Worm (Caenorhabditis elegans) whole organism, young adult: Measurements from ENCODE around the gene C18H7.6.
A peak's percentile ranks its signal among the peaks of the same experiment; 100 is the strongest.

Source experiments
- B0019.2 ChIP-seq: fragments of 200-800 bp; sonication (Bioruptor generic); conservative IDR thresholded peaks from 2 replicates; pipeline ENCODE4 v1.3.6; 2022; ENCODE audit warnings: missing genetic modification reagents, missing genetic modification characterization, missing compliant biosample characterization
- B0261.1 ChIP-seq: sonication (generic microtip); optimal IDR thresholded peaks from 2 replicates; lab custom pipeline; 2016; ENCODE audit warnings: mild to moderate bottlenecking, missing genetic modification characterization, moderate library complexity, missing compliant biosample characterization
- B0336.3 ChIP-seq: fragments of 200-800 bp; sonication (Bioruptor generic); IDR thresholded peaks from 2 replicates; pipeline ENCODE4 v1.3.6; 2022; ENCODE audit warnings: missing genetic modification characterization, missing compliant biosample characterization
- F39B2.1 ChIP-seq: fragments of 200-800 bp; sonication (Bioruptor generic); IDR thresholded peaks from 2 replicates; pipeline ENCODE4 v1.3.6; 2022; ENCODE audit warnings: missing genetic modification reagents, missing genetic modification characterization, missing compliant biosample characterization
- K11D2.4 ChIP-seq: fragments of 200-800 bp; sonication (Bioruptor generic); IDR thresholded peaks from 2 replicates; pipeline ENCODE4 v1.3.6; 2022; ENCODE audit warnings: missing genetic modification reagents, missing genetic modification characterization, missing compliant biosample characterization
- Y53G8AR.9 ChIP-seq: fragments of 200-800 bp; sonication (Bioruptor generic); conservative IDR thresholded peaks from 2 replicates; pipeline ENCODE4 v1.3.6; 2022; ENCODE audit warnings: missing genetic modification reagents, missing genetic modification characterization, missing compliant biosample characterization
- Y67H2A.10 ChIP-seq: fragments of 200-800 bp; sonication (Bioruptor generic); conservative IDR thresholded peaks from 2 replicates; pipeline ENCODE4 v1.3.6; 2022; ENCODE audit warnings: missing genetic modification reagents, missing genetic modification characterization, missing compliant biosample characterization
- ZK185.1 ChIP-seq: sonication (generic microtip); optimal IDR thresholded peaks from 2 replicates; lab custom pipeline; 2016; ENCODE audit warnings: mild to moderate bottlenecking, missing genetic modification characterization, missing compliant biosample characterization; ENCODE audit not compliant: poor library complexity, severe bottlenecking
- attf-3 ChIP-seq: fragments of 200-800 bp; sonication (Bioruptor generic); conservative IDR thresholded peaks from 2 replicates; pipeline ENCODE4 v1.3.6; 2022; ENCODE audit warnings: missing genetic modification reagents, missing genetic modification characterization, missing compliant biosample characterization
- bed-1 ChIP-seq: fragments of 200-800 bp; sonication (Bioruptor generic); IDR thresholded peaks from 2 replicates; pipeline ENCODE4 v1.3.6; 2022; ENCODE audit warnings: missing genetic modification reagents, missing genetic modification characterization, missing compliant biosample characterization
- ccch-3 ChIP-seq: fragments of 200-800 bp; sonication (Bioruptor generic); optimal IDR thresholded peaks from 2 replicates; lab custom pipeline; 2018; ENCODE audit warnings: mild to moderate bottlenecking, missing genetic modification characterization, missing compliant biosample characterization
- cebp-1 ChIP-seq, 2 experiments: fragments of 200-800 bp in 1 of 2; sonication (Bioruptor generic) in 1 of 2; sonication (generic microtip) in 1 of 2; IDR thresholded peaks in 1 of 2; optimal IDR thresholded peaks in 1 of 2; 2 replicates each; pipeline versions ENCODE4 v1.3.6 to Lab custom; 2017 to 2022; ENCODE audit warnings: missing compliant biosample characterization in 2 of 2, missing genetic modification characterization in 2 of 2, mild to moderate bottlenecking in 1 of 2, missing genetic modification reagents in 1 of 2, moderate library complexity in 1 of 2
- ceh-91 ChIP-seq: fragments of 200-800 bp; sonication (Bioruptor generic); IDR thresholded peaks from 2 replicates; pipeline ENCODE4 v1.3.6; 2022; ENCODE audit warnings: missing genetic modification reagents, missing genetic modification characterization, missing compliant biosample characterization
- ekl-4 ChIP-seq: fragments of 200-800 bp; sonication (Bioruptor generic); IDR thresholded peaks from 2 replicates; pipeline ENCODE4 v1.3.6; 2022; ENCODE audit warnings: missing genetic modification reagents, missing genetic modification characterization, missing compliant biosample characterization
- fkh-3 ChIP-seq: sonication (generic microtip); optimal IDR thresholded peaks from 2 replicates; lab custom pipeline; 2016; ENCODE audit warnings: mild to moderate bottlenecking, missing genetic modification characterization, missing compliant biosample characterization
- hlh-12 ChIP-seq: sonication (generic microtip); optimal IDR thresholded peaks from 2 replicates; lab custom pipeline; 2016; ENCODE audit warnings: missing genetic modification characterization, missing compliant biosample characterization
- lag-1 ChIP-seq: fragments of 200-800 bp; sonication (Bioruptor generic); IDR thresholded peaks from 2 replicates; pipeline ENCODE4 v1.3.6; 2022; ENCODE audit warnings: missing genetic modification reagents, missing genetic modification characterization, missing compliant biosample characterization
- let-607 ChIP-seq, 2 experiments: fragments of 200-800 bp in 1 of 2; sonication (Bioruptor generic) in 1 of 2; sonication (generic microtip) in 1 of 2; optimal IDR thresholded peaks; 2 replicates each; lab custom pipeline; 2016 to 2018; ENCODE audit warnings: mild to moderate bottlenecking in 2 of 2, missing compliant biosample characterization in 2 of 2, missing genetic modification characterization in 2 of 2, moderate library complexity in 2 of 2, missing genotype in 1 of 2
- lin-26 ChIP-seq: fragments of 200-800 bp; sonication (Bioruptor generic); IDR thresholded peaks from 2 replicates; pipeline ENCODE4 v1.3.6; 2022; ENCODE audit warnings: missing genetic modification reagents, missing genetic modification characterization, missing compliant biosample characterization
- lin-54 ChIP-seq: fragments of 200-800 bp; sonication (Bioruptor generic); optimal IDR thresholded peaks from 2 replicates; lab custom pipeline; 2018; ENCODE audit warnings: mild to moderate bottlenecking, missing genetic modification characterization, missing compliant biosample characterization
- lsl-1 ChIP-seq: fragments of 200-800 bp; sonication (Bioruptor generic); optimal IDR thresholded peaks from 2 replicates; lab custom pipeline; 2018; ENCODE audit warnings: mild to moderate bottlenecking, missing genetic modification characterization, moderate library complexity, missing compliant biosample characterization
- madf-3 ChIP-seq: fragments of 200-800 bp; sonication (Bioruptor generic); IDR thresholded peaks from 2 replicates; pipeline ENCODE4 v1.3.6; 2022; ENCODE audit warnings: missing genetic modification reagents, missing genetic modification characterization, missing compliant biosample characterization
- mcd-1 ChIP-seq: fragments of 200-800 bp; sonication (Bioruptor generic); IDR thresholded peaks from 2 replicates; pipeline ENCODE4 v1.3.6; 2022; ENCODE audit warnings: missing genetic modification reagents, missing genetic modification characterization, missing compliant biosample characterization
- mes-4 ChIP-seq: sonication (generic microtip); optimal IDR thresholded peaks from 2 replicates; lab custom pipeline; 2016; ENCODE audit warnings: missing genotype, missing genetic modification characterization, missing compliant biosample characterization
- mxl-1 ChIP-seq: sonication (generic microtip); optimal IDR thresholded peaks from 2 replicates; lab custom pipeline; 2016; ENCODE audit warnings: missing genetic modification characterization, missing compliant biosample characterization
- nfya-1 ChIP-seq: sonication (generic microtip); optimal IDR thresholded peaks from 2 replicates; lab custom pipeline; 2017; ENCODE audit warnings: antibody characterized with exemption, missing compliant biosample characterization, missing genetic modification characterization, borderline replicate concordance; ENCODE audit not compliant: insufficient read depth
- nfyb-1 ChIP-seq: fragments of 200-800 bp; sonication (Bioruptor generic); IDR thresholded peaks from 2 replicates; pipeline ENCODE4 v1.3.6; 2022; ENCODE audit warnings: missing genetic modification reagents, missing genetic modification characterization, missing compliant biosample characterization
- nhr-179 ChIP-seq: sonication (generic microtip); optimal IDR thresholded peaks from 2 replicates; lab custom pipeline; 2016; ENCODE audit warnings: mild to moderate bottlenecking, missing genetic modification characterization, missing compliant biosample characterization
- nhr-90 ChIP-seq: sonication (generic microtip); optimal IDR thresholded peaks from 2 replicates; lab custom pipeline; 2016; ENCODE audit warnings: missing genotype, mild to moderate bottlenecking, missing genetic modification characterization, missing compliant biosample characterization
- rcor-1 ChIP-seq: fragments of 200-800 bp; sonication (Bioruptor generic); IDR thresholded peaks from 2 replicates; pipeline ENCODE4 v1.3.6; 2022; ENCODE audit warnings: missing genetic modification reagents, missing genetic modification characterization, missing compliant biosample characterization
- rec-8 ChIP-seq, 2 experiments: sonication (generic microtip); optimal IDR thresholded peaks; 2 replicates each; lab custom pipeline; 2016; ENCODE audit warnings: mild to moderate bottlenecking in 2 of 2, missing genetic modification characterization in 2 of 2, missing genetic modification reagents in 2 of 2, missing genotype in 2 of 2, missing biosample characterization in 1 of 2, missing compliant biosample characterization in 1 of 2, moderate library complexity in 1 of 2
- rpc-1 ChIP-seq, 2 experiments: fragments of 150-350 bp in 1 of 2; sonication (generic microtip) in 1 of 2; optimal IDR thresholded peaks; 2 replicates each; lab custom pipeline; 2014 to 2018; ENCODE audit warnings: missing biosample characterization in 1 of 2, missing genetic modification characterization in 1 of 2, missing genetic modification reagents in 1 of 2, missing genotype in 1 of 2
- sdz-38 ChIP-seq: sonication (generic microtip); optimal IDR thresholded peaks from 2 replicates; lab custom pipeline; 2016; ENCODE audit warnings: missing genotype, missing genetic modification characterization, missing compliant biosample characterization
- snpc-1.1 ChIP-seq: sonication (generic microtip); optimal IDR thresholded peaks from 2 replicates; lab custom pipeline; 2017; ENCODE audit warnings: missing genetic modification characterization, mild to moderate bottlenecking, missing compliant biosample characterization, antibody characterized with exemption, moderate library complexity, missing genotype, missing genetic modification reagents; ENCODE audit not compliant: insufficient read depth
- snpc-1.3 ChIP-seq: sonication (generic microtip); optimal IDR thresholded peaks from 2 replicates; lab custom pipeline; 2017; ENCODE audit warnings: missing genetic modification characterization, mild to moderate bottlenecking, missing compliant biosample characterization, antibody characterized with exemption, moderate library complexity, missing genotype, missing genetic modification reagents; ENCODE audit not compliant: insufficient read depth
- snpc-4 ChIP-seq, 5 experiments: fragments of 150-350 bp in 1 of 5; sonication (generic microtip) in 4 of 5; optimal IDR thresholded peaks; 2 replicates each; lab custom pipeline; 2014 to 2018; ENCODE audit warnings: missing genetic modification characterization in 5 of 5, missing biosample characterization in 3 of 5, antibody characterized with exemption in 2 of 5, mild to moderate bottlenecking in 2 of 5, missing compliant biosample characterization in 2 of 5, missing genotype in 2 of 5, moderate library complexity in 2 of 5, missing genetic modification reagents in 1 of 5
- sptf-2 ChIP-seq: fragments of 200-800 bp; sonication (Bioruptor generic); optimal IDR thresholded peaks from 2 replicates; lab custom pipeline; 2018; ENCODE audit warnings: mild to moderate bottlenecking, missing genetic modification characterization, missing compliant biosample characterization
- tbp1 ChIP-seq: fragments of 200-800 bp; sonication (Bioruptor generic); optimal IDR thresholded peaks from 2 replicates; lab custom pipeline; 2018; ENCODE audit warnings: mild to moderate bottlenecking, missing genetic modification characterization, missing compliant biosample characterization
- unc-62 ChIP-seq: fragments of 150-350 bp; optimal IDR thresholded peaks from 2 replicates; lab custom pipeline; 2014; ENCODE audit warnings: missing biosample characterization, missing genetic modification reagents, missing genetic modification characterization
- xnd-1 ChIP-seq: sonication (generic microtip); optimal IDR thresholded peaks from 2 replicates; lab custom pipeline; 2016; ENCODE audit warnings: missing genotype, missing genetic modification reagents, missing genetic modification characterization, missing compliant biosample characterization
- zfh-2 ChIP-seq: fragments of 200-800 bp; sonication (Bioruptor generic); conservative IDR thresholded peaks from 2 replicates; pipeline ENCODE4 v1.3.6; 2022; ENCODE audit warnings: missing genetic modification reagents, missing genetic modification characterization, missing compliant biosample characterization
- ztf-28 ChIP-seq: fragments of 200-800 bp; sonication (Bioruptor generic); IDR thresholded peaks from 2 replicates; pipeline ENCODE4 v1.3.6; 2022; ENCODE audit warnings: missing genetic modification reagents, missing genetic modification characterization, missing compliant biosample characterization

The C18H7.6 gene

ce11 chrIV:613155-613554 lies 20.9 kb upstream of the C18H7.6 start:
- TF ChIP-seq rcor-1, result no peak
- no peak for TF ChIP-seq zfh-2
- no peak for TF ChIP-seq hlh-12 (tag; lab: Kevin White, UChicago)
- no peak for TF ChIP-seq nfya-1
- no peak for TF ChIP-seq ekl-4 (GFP tag; lab: Robert Waterston, UW)
- TF ChIP-seq let-607 (tag; optimal IDR thresholded peaks at IDR 0.05; lab: Kevin White, UChicago), result no peak
- TF ChIP-seq K11D2.4 (GFP tag; lab: Robert Waterston, UW), result no peak
- no peak for TF ChIP-seq bed-1
- no peak for TF ChIP-seq nfyb-1 (GFP tag; lab: Robert Waterston, UW)

- TF ChIP-seq xnd-1 (no peak), ccch-3 (GFP tag; lab: Kevin White, UChicago) (no peak), K11D2.4 (GFP tag; lab: Robert Waterston, UW) (no peak), ztf-28 (GFP tag; lab: Robert Waterston, UW) (no peak), tbp1 (no peak), rcor-1 (no peak), mes-4 (tag; lab: Kevin White, UChicago) (no peak), rpc-1 (optimal IDR thresholded peaks at IDR 0.05; lab: Kevin White, UChicago) (no peak), rpc-1 (tag; optimal IDR thresholded peaks at IDR 0.05; lab: Kevin White, UChicago) (no peak)
Observed at ce11 chrIV:607628-608027, 15.3 kb upstream of the C18H7.6 start.

- TF ChIP-seq madf-3 (GFP tag; lab: Robert Waterston, UW) (no peak), K11D2.4 (GFP tag; lab: Robert Waterston, UW) (no peak), snpc-1.1 (no peak), ceh-91 (GFP tag; lab: Robert Waterston, UW) (no peak), cebp-1 (GFP tag; IDR thresholded peaks at IDR 0.05; lab: Robert Waterston, UW) (no peak), cebp-1 (tag; optimal IDR thresholded peaks at IDR 0.05; lab: Kevin White, UChicago) (no peak), B0019.2 (GFP tag; lab: Robert Waterston, UW) (no peak), rec-8 (tag; optimal IDR thresholded peaks at IDR 0.05; lab: Kevin White, UChicago) (no peak), Y67H2A.10 (GFP tag; lab: Robert Waterston, UW) (no peak), unc-62 (GFP tag; lab: Kevin White, UChicago) (no peak), sptf-2 (GFP tag; lab: Kevin White, UChicago) (no peak), mxl-1 (tag; lab: Kevin White, UChicago) (no peak), tbp1 (no peak), fkh-3 (no peak), nhr-179 (tag; lab: Kevin White, UChicago) (no peak), sdz-38 (tag; lab: Kevin White, UChicago) (no peak), Y53G8AR.9 (GFP tag; lab: Robert Waterston, UW) (no peak), lsl-1 (GFP tag; lab: Kevin White, UChicago) (no peak), lag-1 (GFP tag; lab: Robert Waterston, UW) (no peak), attf-3 (GFP tag; lab: Robert Waterston, UW) (no peak)
Observed at ce11 chrIV:606055-606454, 13.8 kb upstream of the C18H7.6 start, which contains the start of gene inx-18. Gene inx-18 (plus strand): TSS chrIV:606355.

- no peak for TF ChIP-seq B0261.1 (tag; lab: Kevin White, UChicago)
- TF ChIP-seq snpc-4 (GFP tag; optimal IDR thresholded peaks at IDR 0.05; lab: Kevin White, UChicago), result no peak
- TF ChIP-seq snpc-4 (tag; optimal IDR thresholded peaks at IDR 0.05; lab: Kevin White, UChicago), result no peak
- TF ChIP-seq zfh-2, result peak; percentile 84
- no peak for TF ChIP-seq nhr-90 (tag; lab: Kevin White, UChicago)
- TF ChIP-seq ceh-91 (GFP tag; lab: Robert Waterston, UW), result no peak
- 0 out of 2 replicates have a peak, but pooled peaks have one; percentile 12 for TF ChIP-seq lin-26 (GFP tag; lab: Robert Waterston, UW)
- TF ChIP-seq F39B2.1 (GFP tag; lab: Robert Waterston, UW), result no peak
- no peak for TF ChIP-seq hlh-12 (tag; lab: Kevin White, UChicago)
- no peak for TF ChIP-seq lin-54
- TF ChIP-seq B0336.3 (GFP tag; lab: Robert Waterston, UW), result no peak
- peak; percentile 71; the same call in 1 of the 2 replicates for TF ChIP-seq mcd-1 (GFP tag; lab: Robert Waterston, UW)
- TF ChIP-seq Y67H2A.10 (GFP tag; lab: Robert Waterston, UW), result no peak
- no peak for TF ChIP-seq ZK185.1 (tag; lab: Kevin White, UChicago)
- no peak for TF ChIP-seq snpc-1.3 (tag; lab: Kevin White, UChicago)
Observed at ce11 chrIV:605431-605830, 13.1 kb upstream of the C18H7.6 start.
